Worm (Caenorhabditis elegans): Measurements from ENCODE around the gene ZK1098.11.

The ZK1098.11 gene

DNA sequence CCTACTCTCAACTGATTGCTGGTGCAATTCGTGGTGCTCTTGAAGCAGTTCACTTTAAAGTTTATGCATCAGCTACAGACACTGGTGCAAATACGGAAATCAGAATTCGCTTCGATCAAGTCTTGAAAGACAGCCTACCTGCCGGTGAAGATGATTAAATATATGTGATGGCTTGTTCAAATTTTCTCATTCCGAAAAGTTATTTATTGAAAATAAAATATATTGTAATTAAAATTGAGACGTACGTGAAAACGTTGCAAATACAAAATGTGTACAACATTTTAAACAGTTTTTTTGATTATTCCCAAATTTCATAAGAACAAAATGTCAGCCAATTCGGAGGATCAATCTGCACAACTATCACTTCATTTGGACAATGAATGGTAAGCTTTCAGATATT lies 29.5 kb upstream of the ZK1098.11 start, which contains the start of gene ZK1098.6:
ZK1098.6 (plus strand) TSS at position 301 of the 400 bp plus-strand sequence.
- TF ChIP-seq dve-1 (tag; optimal IDR thresholded peaks at IDR 0.05; ENCODE audit: insufficient read depth) (no peak), D1046.2 (GFP tag; IDR thresholded peaks at IDR 0.05) (no peak), nhr-6 (tag; optimal IDR thresholded peaks at IDR 0.05) (no peak), spr-1 (tag; optimal IDR thresholded peaks at IDR 0.05) (no peak), unc-62 (GFP tag; optimal IDR thresholded peaks at IDR 0.05 in 1 of 2) (no peak), unc-62 (tag; optimal IDR thresholded peaks at IDR 0.05) (no peak), snpc-4 (tag; optimal IDR thresholded peaks at IDR 0.05) (no peak), lir-3 (tag; optimal IDR thresholded peaks at IDR 0.05) (no peak), nhr-111 (GFP tag; optimal IDR thresholded peaks at IDR 0.05) (no peak), set-16 (GFP tag; IDR thresholded peaks at IDR 0.05) (no peak), mxl-3 (GFP tag; optimal IDR thresholded peaks at IDR 0.05) (no peak), hmg-1.1 (GFP tag; IDR thresholded peaks at IDR 0.05) (no peak), ceh-62 (tag; optimal IDR thresholded peaks at IDR 0.05) (no peak), dmd-6 (GFP tag; IDR thresholded peaks at IDR 0.05) (no peak), F37D6.2 (tag; optimal IDR thresholded peaks at IDR 0.05) (no peak), Y5F2A.4 (GFP tag; optimal IDR thresholded peaks at IDR 0.05) (no peak), daf-8 (GFP tag; IDR thresholded peaks at IDR 0.05) (no peak), hlh-11 (tag; optimal IDR thresholded peaks at IDR 0.05) (no peak), lsy-2 (tag; optimal IDR thresholded peaks at IDR 0.05) (no peak), nhr-102 (tag; optimal IDR thresholded peaks at IDR 0.05) (no peak)

DNA sequence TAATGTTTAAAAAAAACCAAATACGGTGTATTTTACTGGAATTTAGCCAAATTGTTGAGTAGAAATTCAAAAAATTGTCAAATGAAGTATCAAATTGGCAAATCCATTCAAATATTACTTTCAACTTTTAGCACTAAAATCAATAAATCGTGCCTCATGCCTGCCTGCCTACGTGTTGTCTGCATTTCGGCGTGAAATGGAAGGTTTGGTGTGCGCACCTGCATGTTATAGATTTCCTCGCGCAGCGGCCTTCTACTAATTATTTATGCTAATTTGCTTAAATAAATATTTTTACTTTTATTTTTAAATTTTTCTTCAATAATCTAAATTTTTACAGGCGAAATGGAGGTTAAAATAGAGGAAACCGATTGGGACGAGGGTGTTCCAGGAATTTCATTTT lies 27.6 kb upstream of the ZK1098.11 start, which contains the start of gene ZK1098.2:
ZK1098.2 (plus strand) TSS at position 336 of the 400 bp plus-strand sequence.
- TF ChIP-seq ceh-20 (GFP tag; IDR thresholded peaks at IDR 0.05), result no peak
- TF ChIP-seq mep-1 (tag; optimal IDR thresholded peaks at IDR 0.05), result peak; percentile 11
- peak; percentile 37 for TF ChIP-seq dpl-1 (GFP tag; optimal IDR thresholded peaks at IDR 0.05)
- TF ChIP-seq mes-2 (tag; optimal IDR thresholded peaks at IDR 0.05; ENCODE audit: poor library complexity, severe bottlenecking), result peak; percentile 51
- TF ChIP-seq dve-1 (tag; optimal IDR thresholded peaks at IDR 0.05; ENCODE audit: insufficient read depth), result peak; percentile 18
- TF ChIP-seq lsy-2 (tag; optimal IDR thresholded peaks at IDR 0.05), result peak in 1 of 2 experiments; percentile 62
- TF ChIP-seq unc-39 (tag; optimal IDR thresholded peaks at IDR 0.05), result no peak
- TF ChIP-seq Y48G9A.11 (GFP tag; IDR thresholded peaks at IDR 0.05), result no peak
- no peak for TF ChIP-seq F10B5.3 (tag; optimal IDR thresholded peaks at IDR 0.05)
- peak; percentile 51 for TF ChIP-seq lin-38 (GFP tag; IDR thresholded peaks at IDR 0.05)
- peak; percentile 68 for TF ChIP-seq hlh-30 (tag; optimal IDR thresholded peaks at IDR 0.05; ENCODE audit: insufficient read depth)
- TF ChIP-seq aly-2 (tag; optimal IDR thresholded peaks at IDR 0.05), result no peak
- TF ChIP-seq tag-97 (GFP tag; IDR thresholded peaks at IDR 0.05), result no peak
- TF ChIP-seq hif-1 (tag; optimal IDR thresholded peaks at IDR 0.05), result peak in 1 of 2 experiments; percentile 50

DNA sequence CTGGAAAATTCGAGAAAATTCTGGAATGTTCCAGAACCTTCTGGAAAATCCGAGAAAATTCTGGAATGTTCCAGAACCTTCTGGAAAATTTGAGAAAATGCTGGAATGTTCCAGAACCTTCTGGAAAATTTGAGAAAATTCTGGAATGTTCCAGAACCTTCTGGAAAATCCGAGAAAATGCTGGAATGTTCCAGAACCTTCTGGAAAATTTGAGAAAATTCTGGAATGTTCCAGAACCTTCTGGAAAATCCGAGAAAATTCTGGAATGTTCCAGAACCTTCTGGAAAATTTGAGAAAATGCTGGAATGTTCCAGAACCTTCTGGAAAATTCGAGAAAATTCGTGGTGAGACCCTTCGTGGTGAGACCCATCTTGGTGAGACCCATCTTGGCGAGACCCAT lies 22.2 kb upstream of the ZK1098.11 start:
- TF ChIP-seq lin-38 (GFP tag; IDR thresholded peaks at IDR 0.05), result peak; percentile 29

DNA sequence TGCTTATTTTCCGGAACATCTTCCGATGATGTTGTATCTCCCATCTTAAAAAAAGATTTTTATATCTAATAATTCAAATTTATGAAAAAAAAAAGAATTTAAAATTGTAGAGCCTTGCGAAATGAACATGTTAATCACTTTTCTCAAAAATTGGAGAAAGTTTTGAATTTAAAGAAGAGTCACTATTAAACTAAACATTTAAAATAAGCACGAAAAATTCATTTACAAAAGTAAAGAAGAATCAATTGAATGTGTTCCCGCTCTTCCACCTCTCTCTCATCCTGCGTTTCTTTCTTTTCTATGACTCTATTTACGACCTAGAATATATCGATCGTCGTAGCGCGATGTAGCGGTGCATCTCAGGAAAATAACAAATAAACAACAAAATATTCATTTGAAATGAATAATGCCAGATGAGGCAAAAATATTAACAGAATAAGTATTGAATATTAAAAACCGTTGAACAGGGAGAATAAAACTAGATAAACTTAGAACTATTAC lies 17.7 kb upstream of the ZK1098.11 start, which contains the start of gene ZK1098.3:
ZK1098.3 (minus strand) TSS at position 51 of the 501 bp plus-strand sequence.
- TF ChIP-seq duxl-1 (tag; optimal IDR thresholded peaks at IDR 0.05; ENCODE audit: poor library complexity) (no peak), nhr-28 (tag; optimal IDR thresholded peaks at IDR 0.05) (peak; percentile 2), ceh-28 (tag; optimal IDR thresholded peaks at IDR 0.05) (peak; percentile 47), pqm-1 (tag; optimal IDR thresholded peaks at IDR 0.05) (no peak), daf-16 (GFP tag; optimal IDR thresholded peaks at IDR 0.05) (no peak), daf-16 (tag; optimal IDR thresholded peaks at IDR 0.05) (peak; percentile 48), Y75B8A.6 (GFP tag; IDR thresholded peaks at IDR 0.05) (no peak), unc-62 (GFP tag; optimal IDR thresholded peaks at IDR 0.05 in 1 of 2) (no peak), unc-62 (tag; optimal IDR thresholded peaks at IDR 0.05) (no peak), lsy-2 (tag; optimal IDR thresholded peaks at IDR 0.05) (peak in 1 of 2 experiments; percentile 38)
